Worm (Caenorhabditis elegans) whole organism, L4/young adult: Measurements from ENCODE around the gene dyc-1.

Experiments used
- W03F9.2 ChIP-seq: fragments of 150-350 bp; optimal IDR thresholded peaks from 2 replicates; lab custom pipeline; 2014; ENCODE audit warnings: missing biosample characterization, missing genetic modification characterization
- him-1 ChIP-seq: sonication (generic microtip); optimal IDR thresholded peaks from 2 replicates; lab custom pipeline; 2016; ENCODE audit warnings: missing genotype, missing genetic modification reagents, missing genetic modification characterization, missing compliant biosample characterization

ce11 chrX:14067641-14068040, 18.3 kb downstream of the dyc-1 start, which contains the start of gene lgc-21:
- TF ChIP-seq him-1 (no peak), W03F9.2 (tag; lab: Kevin White, UChicago) (no peak)
